Worm (Caenorhabditis elegans) whole organism, L1 larva: Measurements from ENCODE around the gene chat-1.
A peak's percentile ranks its signal among the peaks of the same experiment; 100 is the strongest.

Experiments used
- C04F5.9 ChIP-seq: sonication (generic microtip); optimal IDR thresholded peaks from 2 replicates; lab custom pipeline; 2016; ENCODE audit warnings: missing genetic modification characterization, missing compliant biosample characterization
- C34B4.2 ChIP-seq: sonication (generic microtip); optimal IDR thresholded peaks from 2 replicates; lab custom pipeline; 2017; ENCODE audit warnings: mild to moderate bottlenecking, missing genetic modification characterization, missing compliant biosample characterization
- aha-1 ChIP-seq: fragments of 150-350 bp; optimal IDR thresholded peaks from 2 replicates; lab custom pipeline; 2014; ENCODE audit warnings: missing biosample characterization, missing genetic modification characterization
- aly-2 ChIP-seq: fragments of 150-350 bp; optimal IDR thresholded peaks from 2 replicates; lab custom pipeline; 2014; ENCODE audit warnings: missing biosample characterization, missing genetic modification characterization
- ama-1 ChIP-seq: fragments of 150-350 bp; optimal IDR thresholded peaks from 2 replicates; lab custom pipeline; 2014
- blmp-1 ChIP-seq: fragments of 150-350 bp; optimal IDR thresholded peaks from 2 replicates; lab custom pipeline; 2014; ENCODE audit warnings: missing biosample characterization, missing genetic modification characterization
- ceh-8 ChIP-seq: fragments of 200-800 bp; sonication (Bioruptor generic); optimal IDR thresholded peaks from 2 replicates; lab custom pipeline; 2018; ENCODE audit warnings: mild to moderate bottlenecking, missing genetic modification characterization, moderate library complexity, missing compliant biosample characterization
- ceh-88 ChIP-seq: fragments of 200-800 bp; sonication (Bioruptor generic); IDR thresholded peaks from 2 replicates; pipeline ENCODE4 v1.3.6; 2022; ENCODE audit warnings: missing genetic modification characterization, missing compliant biosample characterization
- efl-3 ChIP-seq: fragments of 200-800 bp; sonication (Bioruptor generic); optimal IDR thresholded peaks from 2 replicates; lab custom pipeline; 2018; ENCODE audit warnings: mild to moderate bottlenecking, missing genetic modification characterization, missing compliant biosample characterization
- egl-27 ChIP-seq, 2 experiments: fragments of 150-350 bp in 1 of 2; sonication (generic microtip); optimal IDR thresholded peaks; 3 replicates each; lab custom pipeline; 2017 to 2018; ENCODE audit warnings: missing biosample characterization in 2 of 2, missing genetic modification characterization in 2 of 2, missing genetic modification reagents in 2 of 2
- elt-2 ChIP-seq: sonication (generic microtip); optimal IDR thresholded peaks from 2 replicates; lab custom pipeline; 2016; ENCODE audit warnings: missing genetic modification characterization, mild to moderate bottlenecking, inconsistent platforms, missing compliant biosample characterization, missing genetic modification reagents
- ets-5 ChIP-seq: fragments of 200-800 bp; sonication (Bioruptor generic); IDR thresholded peaks from 2 replicates; pipeline ENCODE4 v1.3.6; 2022; ENCODE audit warnings: missing genetic modification characterization, missing compliant biosample characterization
- fkh-10 ChIP-seq: sonication (generic microtip); optimal IDR thresholded peaks from 2 replicates; lab custom pipeline; 2017; ENCODE audit warnings: missing biosample characterization, missing genetic modification reagents, missing genetic modification characterization
- fkh-4 ChIP-seq: sonication (generic microtip); optimal IDR thresholded peaks from 2 replicates; lab custom pipeline; 2016; ENCODE audit warnings: missing compliant biosample characterization, missing genetic modification characterization, borderline replicate concordance
- fkh-8 ChIP-seq: sonication (generic microtip); optimal IDR thresholded peaks from 2 replicates; lab custom pipeline; 2016; ENCODE audit warnings: mild to moderate bottlenecking, missing genetic modification characterization, missing compliant biosample characterization
- grh-1 ChIP-seq: fragments of 200-800 bp; sonication (Bioruptor generic); IDR thresholded peaks from 2 replicates; pipeline ENCODE4 v1.3.6; 2022; ENCODE audit warnings: missing genetic modification reagents, missing genetic modification characterization, missing compliant biosample characterization
- hlh-17 ChIP-seq: fragments of 200-800 bp; sonication (Bioruptor generic); optimal IDR thresholded peaks from 2 replicates; lab custom pipeline; 2018; ENCODE audit warnings: missing genetic modification characterization, mild to moderate bottlenecking, missing compliant biosample characterization, moderate library complexity, borderline replicate concordance
- hpl-2 ChIP-seq: fragments of 150-350 bp; optimal IDR thresholded peaks from 2 replicates; lab custom pipeline; 2014; ENCODE audit warnings: missing biosample characterization, missing genetic modification reagents, missing genetic modification characterization
- irx-1 ChIP-seq: sonication (generic microtip); optimal IDR thresholded peaks from 2 replicates; lab custom pipeline; 2016; ENCODE audit warnings: missing genetic modification characterization, missing compliant biosample characterization
- isw-1 ChIP-seq: fragments of 200-800 bp; sonication (Bioruptor generic); IDR thresholded peaks from 2 replicates; pipeline ENCODE4 v1.3.6; 2022; ENCODE audit warnings: missing genetic modification characterization, missing compliant biosample characterization
- lin-13 ChIP-seq: fragments of 150-350 bp; optimal IDR thresholded peaks from 2 replicates; lab custom pipeline; 2014; ENCODE audit warnings: missing biosample characterization, missing genetic modification reagents, missing genetic modification characterization
- lin-14 ChIP-seq: fragments of 200-800 bp; sonication (Bioruptor generic); optimal IDR thresholded peaks from 2 replicates; lab custom pipeline; 2018; ENCODE audit warnings: mild to moderate bottlenecking, missing genetic modification characterization, moderate library complexity, missing compliant biosample characterization
- lin-35 ChIP-seq, 2 experiments: fragments of 150-350 bp; optimal IDR thresholded peaks; 2 replicates each; lab custom pipeline; 2014; ENCODE audit warnings: missing biosample characterization in 2 of 2, missing genetic modification characterization in 2 of 2, missing genetic modification reagents in 2 of 2
- lir-3 ChIP-seq: sonication (generic microtip); optimal IDR thresholded peaks from 2 replicates; lab custom pipeline; 2016; ENCODE audit warnings: mild to moderate bottlenecking, missing genetic modification characterization, moderate library complexity, missing compliant biosample characterization; ENCODE audit not compliant: poor library complexity
- mdl-1 ChIP-seq, 2 experiments: fragments of 150-350 bp; optimal IDR thresholded peaks; 2 replicates each; lab custom pipeline; 2014 to 2017; ENCODE audit warnings: missing biosample characterization in 2 of 2, missing genetic modification characterization in 2 of 2, inconsistent platforms in 1 of 2
- mef-2 ChIP-seq: fragments of 150-350 bp; optimal IDR thresholded peaks from 2 replicates; lab custom pipeline; 2014; ENCODE audit warnings: missing biosample characterization, missing genetic modification characterization
- mep-1 ChIP-seq: fragments of 150-350 bp; optimal IDR thresholded peaks from 2 replicates; lab custom pipeline; 2014; ENCODE audit warnings: missing biosample characterization, missing genetic modification characterization
- nhr-11 ChIP-seq: fragments of 150-350 bp; optimal IDR thresholded peaks from 2 replicates; lab custom pipeline; 2014; ENCODE audit warnings: missing biosample characterization, missing genetic modification characterization
- nhr-12 ChIP-seq: sonication (generic microtip); optimal IDR thresholded peaks from 2 replicates; lab custom pipeline; 2017; ENCODE audit warnings: missing biosample characterization, missing genetic modification characterization
- nhr-19 ChIP-seq: fragments of 200-800 bp; sonication (Bioruptor generic); conservative IDR thresholded peaks from 2 replicates; pipeline ENCODE4 v1.3.6; 2022; ENCODE audit warnings: missing genetic modification characterization, missing compliant biosample characterization
- nhr-237 ChIP-seq: fragments of 150-350 bp; optimal IDR thresholded peaks from 2 replicates; lab custom pipeline; 2014; ENCODE audit warnings: missing biosample characterization, missing genetic modification characterization
- nhr-71 ChIP-seq: sonication (generic microtip); optimal IDR thresholded peaks from 2 replicates; lab custom pipeline; 2016; ENCODE audit warnings: mild to moderate bottlenecking, missing genetic modification characterization, moderate library complexity, missing compliant biosample characterization
- nhr-76 ChIP-seq: sonication (generic microtip); optimal IDR thresholded peaks from 2 replicates; lab custom pipeline; 2017; ENCODE audit warnings: missing biosample characterization, missing genetic modification characterization
- nhr-77 ChIP-seq: fragments of 150-350 bp; optimal IDR thresholded peaks from 2 replicates; lab custom pipeline; 2014; ENCODE audit warnings: missing biosample characterization, missing genetic modification characterization
- nhr-84 ChIP-seq: sonication (generic microtip); optimal IDR thresholded peaks from 2 replicates; lab custom pipeline; 2017; ENCODE audit warnings: missing biosample characterization, missing genetic modification characterization
- nhr-85 ChIP-seq: sonication (generic microtip); peaks from one replicate; lab custom pipeline; 2016; ENCODE audit warnings: missing genetic modification characterization, inconsistent platforms, missing compliant biosample characterization
- nhr-90 ChIP-seq: sonication (generic microtip); optimal IDR thresholded peaks from 2 replicates; lab custom pipeline; 2016; ENCODE audit warnings: mild to moderate bottlenecking, missing genetic modification characterization, missing compliant biosample characterization; ENCODE audit not compliant: poor library complexity
- pag-3 ChIP-seq: sonication (generic microtip); optimal IDR thresholded peaks from 2 replicates; lab custom pipeline; 2017; ENCODE audit warnings: missing genetic modification characterization, mild to moderate bottlenecking, missing compliant biosample characterization, antibody characterized with exemption, borderline replicate concordance; ENCODE audit not compliant: insufficient read depth
- pax-3 ChIP-seq: fragments of 200-800 bp; sonication (Bioruptor generic); optimal IDR thresholded peaks from 2 replicates; lab custom pipeline; 2018; ENCODE audit warnings: mild to moderate bottlenecking, missing genetic modification characterization, moderate library complexity, missing compliant biosample characterization
- snpc-4 ChIP-seq: fragments of 150-350 bp; optimal IDR thresholded peaks from 2 replicates; lab custom pipeline; 2014; ENCODE audit warnings: missing biosample characterization, missing genetic modification characterization
- sox-4 ChIP-seq: sonication (generic microtip); optimal IDR thresholded peaks from 2 replicates; lab custom pipeline; 2016; ENCODE audit warnings: missing genetic modification characterization, missing compliant biosample characterization
- sptf-1 ChIP-seq: fragments of 150-350 bp; optimal IDR thresholded peaks from 2 replicates; lab custom pipeline; 2014; ENCODE audit warnings: missing biosample characterization, missing genetic modification characterization
- tlp-1 ChIP-seq: fragments of 150-350 bp; optimal IDR thresholded peaks from 2 replicates; lab custom pipeline; 2014; ENCODE audit warnings: missing biosample characterization, missing genetic modification characterization
- unc-30 ChIP-seq: sonication (generic microtip); optimal IDR thresholded peaks from 2 replicates; lab custom pipeline; 2017; ENCODE audit warnings: missing biosample characterization, missing genetic modification characterization
- unc-62 ChIP-seq: fragments of 150-350 bp; optimal IDR thresholded peaks from 2 replicates; lab custom pipeline; 2014; ENCODE audit warnings: missing biosample characterization, missing genetic modification reagents, missing genetic modification characterization
- unc-86 ChIP-seq: sonication (generic microtip); optimal IDR thresholded peaks from 2 replicates; lab custom pipeline; 2016; ENCODE audit warnings: missing genetic modification characterization, missing compliant biosample characterization
- unc-98 ChIP-seq: fragments of 200-800 bp; sonication (Bioruptor generic); IDR thresholded peaks from 2 replicates; pipeline ENCODE4 v1.3.6; 2022; ENCODE audit warnings: missing genetic modification characterization, missing compliant biosample characterization
- vab-15 ChIP-seq: sonication (generic microtip); optimal IDR thresholded peaks from 2 replicates; lab custom pipeline; 2017; ENCODE audit warnings: missing genotype, mild to moderate bottlenecking, missing genetic modification characterization, missing compliant biosample characterization
- xbp-1 ChIP-seq: sonication (generic microtip); optimal IDR thresholded peaks from 2 replicates; lab custom pipeline; 2016; ENCODE audit warnings: missing genetic modification characterization, missing compliant biosample characterization
- zag-1 ChIP-seq: fragments of 150-350 bp; optimal IDR thresholded peaks from 2 replicates; lab custom pipeline; 2014; ENCODE audit warnings: missing biosample characterization, missing genetic modification characterization
- ztf-11 ChIP-seq, 2 experiments: sonication (generic microtip); optimal IDR thresholded peaks; 2 replicates each; lab custom pipeline; 2016 to 2017; ENCODE audit warnings: missing genetic modification characterization in 2 of 2, missing biosample characterization in 1 of 2, missing compliant biosample characterization in 1 of 2
- ztf-4 ChIP-seq: fragments of 150-350 bp; optimal IDR thresholded peaks from 2 replicates; lab custom pipeline; 2014; ENCODE audit warnings: missing biosample characterization, missing genetic modification characterization

chat-1 gene

ce11 chrIV:4454330-4455173, 7.4 kb downstream of the chat-1 start, which contains the start of gene R08C7.11:
Gene R08C7.11 (minus strand): TSS chrIV:4454937.
- no peak for TF ChIP-seq vab-15 (tag; lab: Kevin White, UChicago)
- no peak for TF ChIP-seq C34B4.2 (tag; lab: Kevin White, UChicago)
- TF ChIP-seq mef-2 (tag; lab: Kevin White, UChicago): no peak
- no peak for TF ChIP-seq aha-1 (tag; lab: Kevin White, UChicago)
- TF ChIP-seq nhr-12 (tag; lab: Kevin White, UChicago): no peak
- peak; percentile 77 for TF ChIP-seq blmp-1 (tag; lab: Kevin White, UChicago)
- no peak for TF ChIP-seq tlp-1 (tag; lab: Kevin White, UChicago)
- TF ChIP-seq ceh-8 (GFP tag; lab: Kevin White, UChicago): no peak
- TF ChIP-seq pag-3 (tag; lab: Kevin White, UChicago): no peak
- no peak for TF ChIP-seq aly-2 (tag; lab: Kevin White, UChicago)
- TF ChIP-seq ama-1 (lab: Kevin White, UChicago): no peak
- TF ChIP-seq nhr-84 (tag; lab: Kevin White, UChicago): no peak
- no peak for TF ChIP-seq sptf-1
- no peak for TF ChIP-seq mdl-1 (tag; optimal IDR thresholded peaks at IDR 0.05; lab: Kevin White, UChicago)
- no peak for TF ChIP-seq ceh-88 (GFP tag; lab: Robert Waterston, UW)
- no peak for TF ChIP-seq unc-62 (GFP tag; lab: Kevin White, UChicago)
- TF ChIP-seq fkh-4: no peak
- TF ChIP-seq fkh-10 (GFP tag; lab: Kevin White, UChicago): no peak
- TF ChIP-seq unc-86: no peak
- TF ChIP-seq nhr-85 (tag; lab: Kevin White, UChicago): peak; percentile 82
- TF ChIP-seq unc-98 (GFP tag; lab: Robert Waterston, UW): no peak
- no peak for TF ChIP-seq unc-30
- no peak for TF ChIP-seq sox-4
- TF ChIP-seq lin-35 (GFP tag; optimal IDR thresholded peaks at IDR 0.05; lab: Kevin White, UChicago): no peak
- peak; percentile 28 for TF ChIP-seq mep-1 (tag; lab: Kevin White, UChicago)
- no peak for TF ChIP-seq ets-5 (GFP tag; lab: Robert Waterston, UW)
- no peak for TF ChIP-seq efl-3 (GFP tag; lab: Kevin White, UChicago)
- no peak for TF ChIP-seq fkh-8
- TF ChIP-seq lir-3 (tag; lab: Kevin White, UChicago): no peak
- TF ChIP-seq zag-1: no peak
- no peak for TF ChIP-seq elt-2 (tag; lab: Kevin White, UChicago)
- TF ChIP-seq xbp-1 (tag; lab: Kevin White, UChicago): no peak
- no peak for TF ChIP-seq hlh-17
- peak; percentile 40 for TF ChIP-seq nhr-71 (tag; lab: Kevin White, UChicago)
- no peak for TF ChIP-seq egl-27 (tag; optimal IDR thresholded peaks at IDR 0.05; lab: Kevin White, UChicago)
- no peak for TF ChIP-seq lin-13 (GFP tag; lab: Kevin White, UChicago)
- no peak for TF ChIP-seq grh-1 (GFP tag; lab: Robert Waterston, UW)
- TF ChIP-seq ztf-11 (tag; optimal IDR thresholded peaks at IDR 0.05; lab: Kevin White, UChicago): no peak
- TF ChIP-seq pax-3 (tag; lab: Kevin White, UChicago): no peak
- no peak for TF ChIP-seq irx-1 (tag; lab: Kevin White, UChicago)
- TF ChIP-seq nhr-19 (GFP tag; lab: Robert Waterston, UW): peak; percentile 46; the same call in 1 of the 2 replicates
- TF ChIP-seq ztf-4: no peak
- peak; percentile 60 for TF ChIP-seq lin-14 (GFP tag; lab: Kevin White, UChicago)
- TF ChIP-seq C04F5.9 (tag; lab: Kevin White, UChicago): no peak
- TF ChIP-seq nhr-77: peak; percentile 17
- TF ChIP-seq hpl-2 (GFP tag; lab: Kevin White, UChicago): no peak
- TF ChIP-seq snpc-4 (tag; lab: Kevin White, UChicago): no peak
- TF ChIP-seq nhr-90 (tag; lab: Kevin White, UChicago): no peak
- TF ChIP-seq isw-1 (GFP tag; lab: Robert Waterston, UW): no peak
- TF ChIP-seq nhr-237 (tag; lab: Kevin White, UChicago): no peak
- TF ChIP-seq nhr-11 (tag; lab: Kevin White, UChicago): no peak
- TF ChIP-seq nhr-76 (tag; lab: Kevin White, UChicago): no peak
